Fruit fly (Drosophila melanogaster) whole organism, embryonic: Measurements from ENCODE around the gene CG14100.

ENCODE experiments used
- Atf6 ChIP-seq: fragments of 200-800 bp; sonication (Bioruptor generic); IDR thresholded peaks from 2 replicates; pipeline ENCODE4 v1.3.6; 2022; ENCODE audit warnings: missing biosample characterization, missing genetic modification characterization
- CG10321 ChIP-seq: fragments of 200-800 bp; sonication (Bioruptor generic); IDR thresholded peaks from 2 replicates; pipeline ENCODE4 v1.3.6; 2022; ENCODE audit warnings: missing biosample characterization, missing genetic modification characterization
- CG10462 ChIP-seq: fragments of 200-800 bp; sonication (Bioruptor generic); optimal IDR thresholded peaks from 2 replicates; lab custom pipeline; 2016; ENCODE audit warnings: missing biosample characterization, missing genetic modification characterization
- CG12155 ChIP-seq: fragments of 200-800 bp; sonication (Bioruptor generic); optimal IDR thresholded peaks from 3 replicates; lab custom pipeline; 2016; ENCODE audit warnings: missing biosample characterization, missing genetic modification characterization
- CG12391 ChIP-seq: fragments of 200-800 bp; sonication (Bioruptor generic); optimal IDR thresholded peaks from 3 replicates; lab custom pipeline; 2018; ENCODE audit warnings: missing biosample characterization, mild to moderate bottlenecking, missing genetic modification characterization, moderate library complexity
- CG13123 ChIP-seq: fragments of 200-800 bp; sonication (Bioruptor generic); optimal IDR thresholded peaks from 2 replicates; lab custom pipeline; 2016; ENCODE audit warnings: missing biosample characterization, missing genetic modification characterization
- CG13894 ChIP-seq: fragments of 200-800 bp; sonication (Bioruptor generic); optimal IDR thresholded peaks from 3 replicates; lab custom pipeline; 2018; ENCODE audit warnings: missing biosample characterization, mild to moderate bottlenecking, missing genetic modification characterization, moderate library complexity
- CG15269 ChIP-seq: fragments of 200-800 bp; sonication (Bioruptor generic); optimal IDR thresholded peaks from 2 replicates; lab custom pipeline; 2018; ENCODE audit warnings: missing biosample characterization, mild to moderate bottlenecking, missing genetic modification characterization, moderate library complexity
- CG17385 ChIP-seq: fragments of 200-800 bp; sonication (Bioruptor generic); optimal IDR thresholded peaks from 3 replicates; lab custom pipeline; 2018; ENCODE audit warnings: missing biosample characterization, mild to moderate bottlenecking, missing genetic modification characterization
- CG2678 ChIP-seq: fragments of 200-800 bp; sonication (Bioruptor generic); optimal IDR thresholded peaks from 3 replicates; lab custom pipeline; 2019; ENCODE audit warnings: missing biosample characterization, mild to moderate bottlenecking, missing genetic modification characterization, moderate library complexity
- CG2875 ChIP-seq: fragments of 200-800 bp; sonication (Bioruptor generic); optimal IDR thresholded peaks from 2 replicates; lab custom pipeline; 2017; ENCODE audit warnings: missing biosample characterization, mild to moderate bottlenecking, missing genetic modification characterization, missing genetic modification reagents
- CG30431 ChIP-seq: fragments of 200-800 bp; sonication (Bioruptor generic); optimal IDR thresholded peaks from 2 replicates; lab custom pipeline; 2017; ENCODE audit warnings: missing biosample characterization, missing genetic modification characterization
- CG34376 ChIP-seq: fragments of 200-800 bp; sonication (Bioruptor generic); optimal IDR thresholded peaks from 2 replicates; lab custom pipeline; 2018; ENCODE audit warnings: missing biosample characterization, mild to moderate bottlenecking, missing genetic modification characterization
- CG4617 ChIP-seq: fragments of 200-800 bp; sonication (Bioruptor generic); optimal IDR thresholded peaks from 3 replicates; lab custom pipeline; 2016; ENCODE audit warnings: missing biosample characterization, missing genetic modification characterization, borderline replicate concordance
- CG7372 ChIP-seq: fragments of 200-800 bp; sonication (Bioruptor generic); IDR thresholded peaks from 2 replicates; pipeline ENCODE4 v1.3.6; 2022; ENCODE audit warnings: missing biosample characterization, missing genetic modification characterization
- Dad ChIP-seq: fragments of 200-800 bp; sonication (Bioruptor generic); optimal IDR thresholded peaks from 3 replicates; lab custom pipeline; 2016; ENCODE audit warnings: missing biosample characterization, missing genetic modification characterization
- Dip2 ChIP-seq: fragments of 200-800 bp; sonication (Bioruptor generic); IDR thresholded peaks from 2 replicates; pipeline ENCODE4 v1.3.6; 2022; ENCODE audit warnings: missing biosample characterization, missing genetic modification characterization
- Dll ChIP-seq: fragments of 200-800 bp; sonication (Bioruptor generic); IDR thresholded peaks from 4 replicates; pipeline ENCODE4 v1.3.6; 2022; ENCODE audit warnings: missing biosample characterization, missing genetic modification characterization; ENCODE audit not compliant: partially characterized antibody
- Doc3 ChIP-seq: fragments of 200-800 bp; sonication (Bioruptor generic); IDR thresholded peaks from 3 replicates; pipeline ENCODE4 v1.3.6; 2022; ENCODE audit warnings: missing biosample characterization, missing genetic modification characterization; ENCODE audit not compliant: partially characterized antibody
- Dref ChIP-seq: fragments of 200-800 bp; sonication (Bioruptor generic); IDR thresholded peaks from 2 replicates; pipeline ENCODE4 v1.3.6; 2022; ENCODE audit warnings: missing biosample characterization, missing genetic modification characterization
- Fer2 ChIP-seq: fragments of 200-800 bp; sonication (Bioruptor generic); optimal IDR thresholded peaks from 2 replicates; lab custom pipeline; 2018; ENCODE audit warnings: missing biosample characterization, mild to moderate bottlenecking, missing genetic modification characterization, moderate library complexity
- GATAe ChIP-seq: fragments of 200-800 bp; sonication (Bioruptor generic); conservative IDR thresholded peaks from 2 replicates; pipeline ENCODE4 v1.3.6; 2022; ENCODE audit warnings: missing biosample characterization, missing genetic modification characterization
- HHEX ChIP-seq: fragments of 200-800 bp; sonication (Bioruptor generic); optimal IDR thresholded peaks from 3 replicates; lab custom pipeline; 2017; ENCODE audit warnings: missing biosample characterization, mild to moderate bottlenecking, missing genetic modification characterization, missing genetic modification reagents
- Hey ChIP-seq: fragments of 200-800 bp; sonication (Bioruptor generic); optimal IDR thresholded peaks from 3 replicates; lab custom pipeline; 2018; ENCODE audit warnings: missing biosample characterization, mild to moderate bottlenecking, missing genetic modification characterization
- Kr ChIP-seq: fragments of 200-800 bp; sonication (Bioruptor generic); optimal IDR thresholded peaks from 2 replicates; lab custom pipeline; 2017; ENCODE audit warnings: missing biosample characterization, mild to moderate bottlenecking, missing genetic modification characterization
- MESR4 ChIP-seq: fragments of 200-800 bp; sonication (Bioruptor generic); optimal IDR thresholded peaks from 2 replicates; lab custom pipeline; 2018; ENCODE audit warnings: missing biosample characterization, mild to moderate bottlenecking, missing genetic modification characterization, moderate library complexity
- Med ChIP-seq: fragments of 200-800 bp; sonication (Bioruptor generic); peaks from one replicate; lab custom pipeline; 2016; ENCODE audit warnings: missing biosample characterization, missing genetic modification characterization, mild to moderate bottlenecking, inconsistent platforms, moderate library complexity
- Mrtf ChIP-seq: fragments of 200-800 bp; sonication (Bioruptor generic); IDR thresholded peaks from 3 replicates; pipeline ENCODE4 v1.3.6; 2022; ENCODE audit warnings: missing biosample characterization, missing genetic modification characterization
- Neu2 ChIP-seq: fragments of 200-800 bp; sonication (Bioruptor generic); optimal IDR thresholded peaks from 3 replicates; lab custom pipeline; 2016; ENCODE audit warnings: missing biosample characterization, missing genetic modification characterization, borderline replicate concordance
- Nf-YC ChIP-seq: fragments of 200-800 bp; optimal IDR thresholded peaks from 3 replicates; lab custom pipeline; 2019; ENCODE audit warnings: missing biosample characterization, mild to moderate bottlenecking, missing genetic modification characterization, moderate library complexity
- Ravus ChIP-seq: fragments of 200-800 bp; sonication (Bioruptor generic); IDR thresholded peaks from 2 replicates; pipeline ENCODE4 v1.3.6; 2022; ENCODE audit warnings: missing biosample characterization, missing genetic modification characterization
- Sin3A ChIP-seq: fragments of >200 bp; optimal IDR thresholded peaks from 2 replicates; lab custom pipeline; 2018
- TFAM ChIP-seq: fragments of 200-800 bp; sonication (Bioruptor generic); optimal IDR thresholded peaks from 2 replicates; lab custom pipeline; 2017; ENCODE audit warnings: missing biosample characterization, missing genetic modification characterization, inconsistent platforms
- bsh ChIP-seq, 2 experiments: fragments of 200-800 bp; sonication (Bioruptor generic); optimal IDR thresholded peaks; 2 replicates each; lab custom pipeline; 2017 to 2018; ENCODE audit warnings: mild to moderate bottlenecking in 2 of 2, missing biosample characterization in 2 of 2, missing genetic modification characterization in 2 of 2, moderate library complexity in 1 of 2
- cg ChIP-seq: fragments of 200-800 bp; sonication (Bioruptor generic); optimal IDR thresholded peaks from 3 replicates; lab custom pipeline; 2019; ENCODE audit warnings: missing biosample characterization, mild to moderate bottlenecking, missing genetic modification characterization, moderate library complexity
- dm ChIP-seq: fragments of 200-800 bp; sonication (Bioruptor generic); optimal IDR thresholded peaks from 3 replicates; lab custom pipeline; 2016; ENCODE audit warnings: missing biosample characterization, missing genetic modification characterization
- exex ChIP-seq: fragments of 200-800 bp; sonication (Bioruptor generic); optimal IDR thresholded peaks from 4 replicates; lab custom pipeline; 2018; ENCODE audit warnings: missing biosample characterization, mild to moderate bottlenecking, missing genetic modification characterization, moderate library complexity
- grn ChIP-seq: fragments of 200-800 bp; sonication (Bioruptor generic); optimal IDR thresholded peaks from 3 replicates; lab custom pipeline; 2017; ENCODE audit warnings: missing biosample characterization, missing genetic modification characterization
- gsb-n ChIP-seq: fragments of 200-800 bp; sonication (Bioruptor generic); optimal IDR thresholded peaks from 3 replicates; lab custom pipeline; 2018; ENCODE audit warnings: missing biosample characterization, mild to moderate bottlenecking, missing genetic modification characterization
- insv ChIP-seq, 2 experiments: fragments of 200-800 bp; sonication (Bioruptor generic); optimal IDR thresholded peaks; 3 replicates each; lab custom pipeline; 2016 to 2018; ENCODE audit warnings: missing biosample characterization in 2 of 2, missing genetic modification characterization in 2 of 2
- jumu ChIP-seq: fragments of 200-800 bp; sonication (Bioruptor generic); optimal IDR thresholded peaks from 3 replicates; lab custom pipeline; 2016; ENCODE audit warnings: missing biosample characterization, missing genetic modification characterization
- kah ChIP-seq: fragments of 200-800 bp; sonication (Bioruptor generic); optimal IDR thresholded peaks from 2 replicates; lab custom pipeline; 2018; ENCODE audit warnings: missing biosample characterization, mild to moderate bottlenecking, missing genetic modification characterization
- klu ChIP-seq: fragments of 200-800 bp; sonication (Bioruptor generic); IDR thresholded peaks from 2 replicates; pipeline ENCODE4 v1.3.6; 2022; ENCODE audit warnings: missing biosample characterization, missing genetic modification characterization
- maf-S ChIP-seq: fragments of 200-800 bp; sonication (Bioruptor generic); optimal IDR thresholded peaks from 2 replicates; lab custom pipeline; 2016; ENCODE audit warnings: missing biosample characterization, missing genetic modification characterization
- nau ChIP-seq: fragments of 200-800 bp; sonication (Bioruptor generic); optimal IDR thresholded peaks from 3 replicates; lab custom pipeline; 2017; ENCODE audit warnings: missing biosample characterization, mild to moderate bottlenecking, missing genetic modification characterization, missing genetic modification reagents
- pita ChIP-seq: fragments of 200-800 bp; sonication (Bioruptor generic); optimal IDR thresholded peaks from 2 replicates; lab custom pipeline; 2017; ENCODE audit warnings: missing biosample characterization, mild to moderate bottlenecking, missing genetic modification characterization
- row ChIP-seq: fragments of 200-800 bp; sonication (Bioruptor generic); IDR thresholded peaks from 3 replicates; pipeline ENCODE4 v1.3.6; 2022; ENCODE audit warnings: missing biosample characterization, missing genetic modification characterization
- salm ChIP-seq: fragments of 200-800 bp; sonication (Bioruptor generic); optimal IDR thresholded peaks from 2 replicates; lab custom pipeline; 2018; ENCODE audit warnings: missing biosample characterization, mild to moderate bottlenecking, missing genetic modification characterization
- tap ChIP-seq: fragments of 200-800 bp; optimal IDR thresholded peaks from 3 replicates; lab custom pipeline; 2019; ENCODE audit warnings: missing biosample characterization, mild to moderate bottlenecking, missing genetic modification characterization, moderate library complexity
- vfl ChIP-seq: fragments of 200-800 bp; sonication (Bioruptor generic); optimal IDR thresholded peaks from 2 replicates; lab custom pipeline; 2016; ENCODE audit warnings: missing biosample characterization, missing genetic modification characterization

The CG14100 gene

dm6 chr3L:19590422-19590821 lies at the start of gene CG14100 (continued):
- TF ChIP-seq tap (peak; percentile 100), CG12391 (peak; percentile 100), row (GFP tag; lab: Robert Waterston, UW) (peak; percentile 100), klu (GFP tag; lab: Robert Waterston, UW) (peak; percentile 100), CG13123 (peak; percentile 100), Fer2 (tag; lab: Kevin White, UChicago) (peak; percentile 100), nau (no peak), CG17385 (GFP tag; lab: Kevin White, UChicago) (peak; percentile 100), exex (tag; lab: Kevin White, UChicago) (peak; percentile 100), kah (GFP tag; lab: Kevin White, UChicago) (peak; percentile 100), Dad (peak; percentile 100), Nf-YC (tag; lab: Kevin White, UChicago) (peak; percentile 97), Med (GFP tag; lab: Kevin White, UChicago) (peak; percentile 100), Doc3 (GFP tag; lab: Robert Waterston, UW) (no peak; the same call in 2 of the 3 replicates), maf-S (GFP tag; lab: Kevin White, UChicago) (peak; percentile 100), CG15269 (tag; lab: Kevin White, UChicago) (peak; percentile 100), Ravus (GFP tag; lab: Robert Waterston, UW) (peak; percentile 100), GATAe (peak; percentile 100), Sin3A (lab: Kevin White, UChicago) (peak; percentile 11), Neu2 (GFP tag; lab: Kevin White, UChicago) (peak; percentile 100), MESR4 (GFP tag; lab: Kevin White, UChicago) (peak; percentile 100), vfl (GFP tag; lab: Kevin White, UChicago) (peak; percentile 100), CG7372 (GFP tag; lab: Robert Waterston, UW) (peak; percentile 100), CG12155 (GFP tag; lab: Kevin White, UChicago) (peak; percentile 100), Hey (peak; percentile 100), TFAM (GFP tag; lab: Kevin White, UChicago) (peak; percentile 98), CG2875 (GFP tag; lab: Kevin White, UChicago) (peak; percentile 100), salm (tag; lab: Kevin White, UChicago) (peak; percentile 100), CG4617 (GFP tag; lab: Kevin White, UChicago) (peak; percentile 100), Kr (GFP tag; lab: Kevin White, UChicago) (peak; percentile 99), CG30431 (GFP tag; lab: Kevin White, UChicago) (peak; percentile 100), CG34376 (GFP tag; lab: Kevin White, UChicago) (peak; percentile 100), HHEX (GFP tag; lab: Kevin White, UChicago) (peak; percentile 100), CG10462 (GFP tag; lab: Kevin White, UChicago) (peak; percentile 100), dm (peak; percentile 100), CG2678 (peak; percentile 100), insv (GFP tag; optimal IDR thresholded peaks at IDR 0.05; lab: Kevin White, UChicago) (peak; percentile 91 to 93), Dref (GFP tag; lab: Robert Waterston, UW) (peak; percentile 69), grn (GFP tag; lab: Kevin White, UChicago) (peak; percentile 99), CG10321 (GFP tag; lab: Robert Waterston, UW) (peak; percentile 94), jumu (peak; percentile 100), gsb-n (peak; percentile 100), CG13894 (tag; lab: Kevin White, UChicago) (peak; percentile 100), Dll (GFP tag; lab: Robert Waterston, UW) (0 out of 4 replicates have a peak, but pooled peaks have one; percentile 52), Atf6 (GFP tag; lab: Robert Waterston, UW) (peak; percentile 100), cg (GFP tag; lab: Kevin White, UChicago) (no peak), bsh (GFP tag; optimal IDR thresholded peaks at IDR 0.05; lab: Kevin White, UChicago) (peak; percentile 100), Dip2 (GFP tag; lab: Robert Waterston, UW) (peak; percentile 87), Mrtf (GFP tag; lab: Robert Waterston, UW) (peak; percentile 100), pita (GFP tag; lab: Kevin White, UChicago) (no peak)
